Fruit fly (Drosophila melanogaster) whole organism, wandering third instar larva: ENCODE data around the gene Ldaf1.

Experiments
- Abd-B ChIP-seq: fragments of >200 bp; optimal IDR thresholded peaks from 2 replicates; lab custom pipeline; 2017; ENCODE audit warnings: missing biosample characterization, missing genetic modification characterization
- CG32264 ChIP-seq: fragments of 200-800 bp; sonication (Bioruptor generic); optimal IDR thresholded peaks from 2 replicates; lab custom pipeline; 2016; ENCODE audit warnings: missing biosample characterization, missing genetic modification characterization
- CG9705 ChIP-seq: fragments of 200-800 bp; sonication (Bioruptor generic); optimal IDR thresholded peaks from 2 replicates; lab custom pipeline; 2018; ENCODE audit warnings: missing biosample characterization, mild to moderate bottlenecking, missing genetic modification characterization
- CrebA ChIP-seq: fragments of 200-800 bp; sonication (Bioruptor generic); optimal IDR thresholded peaks from 2 replicates; lab custom pipeline; 2016; ENCODE audit warnings: missing biosample characterization, mild to moderate bottlenecking, missing genetic modification characterization, borderline replicate concordance
- Dfd ChIP-seq: fragments of >200 bp; optimal IDR thresholded peaks from 2 replicates; lab custom pipeline; 2017; ENCODE audit warnings: missing biosample characterization, missing genetic modification characterization
- Dif ChIP-seq: fragments of 200-275, 200-300 bp; sonication (Bioruptor generic); optimal IDR thresholded peaks from 2 replicates; lab custom pipeline; 2018; ENCODE audit warnings: missing biosample characterization, missing genetic modification characterization; ENCODE audit not compliant: partially characterized antibody
- HLH106 ChIP-seq: fragments of 200-800 bp; optimal IDR thresholded peaks from 3 replicates; lab custom pipeline; 2019; ENCODE audit warnings: missing biosample characterization, mild to moderate bottlenecking, missing genetic modification characterization, moderate library complexity
- Hnf4 ChIP-seq: fragments of 200-800 bp; sonication (Bioruptor generic); optimal IDR thresholded peaks from 2 replicates; lab custom pipeline; 2016; ENCODE audit warnings: missing biosample characterization, mild to moderate bottlenecking, missing genetic modification characterization
- Hr83 ChIP-seq: fragments of 200-300 bp; sonication (Bioruptor generic); optimal IDR thresholded peaks from 2 replicates; lab custom pipeline; 2016; ENCODE audit warnings: missing biosample characterization, mild to moderate bottlenecking, missing genetic modification characterization, moderate library complexity; ENCODE audit not compliant: poor library complexity, severe bottlenecking
- Jra ChIP-seq: sonication (Bioruptor generic); optimal IDR thresholded peaks from 2 replicates; lab custom pipeline; 2016; ENCODE audit warnings: missing biosample characterization, missing genetic modification characterization
- Mio ChIP-seq: sonication (Bioruptor generic); optimal IDR thresholded peaks from 2 replicates; lab custom pipeline; 2016; ENCODE audit warnings: missing biosample characterization, missing genetic modification characterization
- Myc ChIP-seq: fragments of >200 bp; optimal IDR thresholded peaks from 2 replicates; lab custom pipeline; 2017
- OdsH ChIP-seq: fragments of 200-800 bp; sonication (Bioruptor generic); optimal IDR thresholded peaks from 2 replicates; lab custom pipeline; 2016; ENCODE audit warnings: missing biosample characterization, mild to moderate bottlenecking, missing genetic modification characterization
- Rel ChIP-seq, 2 experiments: fragments of 200-800 bp; sonication (Bioruptor generic) in 1 of 2; optimal IDR thresholded peaks; 2 replicates in 1 of 2; 3 replicates in 1 of 2; lab custom pipeline; 2016 to 2019; ENCODE audit warnings: mild to moderate bottlenecking in 2 of 2, missing biosample characterization in 2 of 2, missing genetic modification characterization in 2 of 2, moderate library complexity in 1 of 2
- Sp1 ChIP-seq: fragments of 200-800 bp; sonication (Bioruptor generic); optimal IDR thresholded peaks from 3 replicates; lab custom pipeline; 2019; ENCODE audit warnings: missing biosample characterization, mild to moderate bottlenecking, missing genetic modification characterization, moderate library complexity
- br ChIP-seq: fragments of 200-800 bp; sonication (Bioruptor generic); optimal IDR thresholded peaks from 2 replicates; lab custom pipeline; 2016; ENCODE audit warnings: missing biosample characterization, missing genetic modification characterization
- brk ChIP-seq: fragments of 200-800 bp; sonication (Bioruptor generic); optimal IDR thresholded peaks from 2 replicates; lab custom pipeline; 2016; ENCODE audit warnings: missing biosample characterization, mild to moderate bottlenecking, missing genetic modification characterization
- dl ChIP-seq, 2 experiments: fragments of 175-275, 200-275 bp in 1 of 2; fragments of 200-275 bp in 1 of 2; sonication (Bioruptor generic); optimal IDR thresholded peaks; lab custom pipeline; 2018; ENCODE audit warnings: mild to moderate bottlenecking in 2 of 2, missing biosample characterization in 2 of 2, missing genetic modification characterization in 2 of 2, moderate library complexity in 2 of 2; ENCODE audit not compliant: partially characterized antibody in 2 of 2, insufficient read depth in 1 of 2
- dmrt93B ChIP-seq: fragments of 200-800 bp; sonication (Bioruptor generic); optimal IDR thresholded peaks from 2 replicates; lab custom pipeline; 2018; ENCODE audit warnings: missing biosample characterization, mild to moderate bottlenecking, missing genetic modification characterization
- dsf ChIP-seq: sonication (Bioruptor generic); optimal IDR thresholded peaks from 2 replicates; lab custom pipeline; 2016; ENCODE audit warnings: missing biosample characterization, missing genetic modification characterization, borderline replicate concordance
- ey ChIP-seq: fragments of 200-800 bp; sonication (Bioruptor generic); optimal IDR thresholded peaks from 2 replicates; lab custom pipeline; 2016; ENCODE audit warnings: missing biosample characterization, missing genetic modification characterization
- foxo ChIP-seq, 2 experiments: fragments of 200-800 bp; sonication (Bioruptor generic); optimal IDR thresholded peaks; 2 replicates in 1 of 2; 3 replicates in 1 of 2; lab custom pipeline; 2016 to 2017; ENCODE audit warnings: missing biosample characterization in 2 of 2, missing genetic modification characterization in 2 of 2
- fru ChIP-seq: fragments of 200-800 bp; sonication (Bioruptor generic); optimal IDR thresholded peaks from 3 replicates; lab custom pipeline; 2016; ENCODE audit warnings: missing biosample characterization, mild to moderate bottlenecking, missing genetic modification characterization
- h ChIP-seq: fragments of 200-800 bp; sonication (Bioruptor generic); optimal IDR thresholded peaks from 3 replicates; lab custom pipeline; 2016; ENCODE audit warnings: missing biosample characterization, mild to moderate bottlenecking, missing genetic modification characterization
- jim ChIP-seq: fragments of 175-275, 200-325 bp; sonication (Bioruptor generic); optimal IDR thresholded peaks from 2 replicates; lab custom pipeline; 2016; ENCODE audit warnings: missing biosample characterization, mild to moderate bottlenecking, missing genetic modification characterization
- pan ChIP-seq: fragments of >200 bp; optimal IDR thresholded peaks from 2 replicates; lab custom pipeline; 2017
- psq ChIP-seq: fragments of 200-800 bp; sonication (Bioruptor generic); optimal IDR thresholded peaks from 3 replicates; lab custom pipeline; 2017; ENCODE audit warnings: missing biosample characterization, mild to moderate bottlenecking, missing genetic modification characterization, moderate library complexity
- rgr ChIP-seq: fragments of 200-800 bp; sonication (Bioruptor generic); optimal IDR thresholded peaks from 3 replicates; lab custom pipeline; 2016; ENCODE audit warnings: missing biosample characterization, mild to moderate bottlenecking, missing genetic modification characterization
- sage ChIP-seq: fragments of 200-800 bp; sonication (Bioruptor generic); optimal IDR thresholded peaks from 2 replicates; lab custom pipeline; 2016; ENCODE audit warnings: missing biosample characterization, mild to moderate bottlenecking, missing genetic modification characterization
- sv ChIP-seq: fragments of 200-800 bp; sonication (Bioruptor generic); optimal IDR thresholded peaks from 3 replicates; lab custom pipeline; 2016; ENCODE audit warnings: missing biosample characterization, missing genetic modification characterization
- tai ChIP-seq: sonication (Bioruptor generic); optimal IDR thresholded peaks from 2 replicates; lab custom pipeline; 2016; ENCODE audit warnings: missing biosample characterization, missing genetic modification characterization
- woc ChIP-seq: sonication (Bioruptor generic); optimal IDR thresholded peaks from 2 replicates; lab custom pipeline; 2016; ENCODE audit warnings: missing biosample characterization, mild to moderate bottlenecking, missing genetic modification characterization

The Ldaf1 gene

DNA sequence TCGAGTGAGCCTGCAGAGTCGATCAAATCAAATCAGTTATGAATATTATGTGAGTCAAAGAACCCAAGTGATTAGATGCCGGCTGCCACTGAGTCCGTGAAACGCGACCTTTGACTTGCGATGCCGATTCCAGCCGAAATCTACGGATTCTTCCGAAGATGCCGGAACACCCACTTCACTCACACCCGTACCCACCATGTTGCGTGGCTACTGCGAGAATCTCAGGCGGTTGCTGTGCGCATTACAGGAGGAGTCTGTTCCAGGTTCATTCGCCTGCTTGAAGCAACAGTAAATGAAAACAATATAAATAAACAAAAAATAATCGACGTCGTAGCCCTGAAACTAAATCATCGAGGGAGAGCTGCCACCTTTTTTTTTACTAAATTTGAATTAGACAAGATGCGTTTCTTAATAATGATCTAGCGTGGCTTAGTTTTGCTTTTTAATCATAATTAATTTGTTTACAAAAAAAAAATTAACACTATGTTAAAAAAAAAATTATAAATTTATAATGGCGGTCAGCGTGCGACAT, at the start of gene Ldaf1:
Gene Ldaf1, minus strand, starts transcription at position 307 of the 532 bp plus-strand sequence.
- no peak for TF ChIP-seq CG32264 (GFP tag; lab: Kevin White, UChicago)
- peak; percentile 20 for TF ChIP-seq Sp1 (GFP tag; lab: Kevin White, UChicago)
- TF ChIP-seq Rel (GFP tag; optimal IDR thresholded peaks at IDR 0.05; lab: Kevin White, UChicago), result no peak
- peak; percentile 24 for TF ChIP-seq Rel (tag; optimal IDR thresholded peaks at IDR 0.05; lab: Kevin White, UChicago)

DNA sequence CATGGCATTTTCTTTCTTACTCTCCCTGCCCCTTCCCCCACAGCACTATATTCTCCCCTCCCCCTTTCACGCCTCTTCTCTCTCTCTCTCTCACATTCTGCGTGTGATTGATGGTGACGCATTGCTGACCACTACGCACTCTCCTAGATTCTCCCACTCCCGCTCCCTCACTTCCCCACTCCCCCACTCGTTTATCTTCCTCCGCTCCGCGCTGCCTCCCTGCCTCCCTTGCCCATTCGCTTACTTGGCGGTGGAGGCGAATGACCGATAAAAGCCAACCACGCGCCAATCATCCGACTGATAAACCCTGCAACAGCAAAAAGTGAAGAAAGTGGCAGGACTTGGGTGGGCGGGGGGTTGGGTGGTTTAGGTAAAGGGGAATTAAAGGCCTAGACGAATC, 48.6 kb upstream of the Ldaf1 start:
- TF ChIP-seq tai (GFP tag; lab: Kevin White, UChicago) (peak; percentile 58), h (GFP tag; lab: Kevin White, UChicago) (peak; percentile 84), woc (GFP tag; lab: Kevin White, UChicago) (no peak), HLH106 (tag; lab: Kevin White, UChicago) (peak; percentile 22), Rel (GFP tag; optimal IDR thresholded peaks at IDR 0.05; lab: Kevin White, UChicago) (no peak), Rel (tag; optimal IDR thresholded peaks at IDR 0.05; lab: Kevin White, UChicago) (peak; percentile 57), OdsH (GFP tag; lab: Kevin White, UChicago) (no peak), CG9705 (GFP tag; lab: Kevin White, UChicago) (no peak), Sp1 (GFP tag; lab: Kevin White, UChicago) (no peak), foxo (GFP tag; optimal IDR thresholded peaks at IDR 0.05; lab: Kevin White, UChicago) (peak in 1 of 2 experiments; percentile 0), ey (GFP tag; lab: Kevin White, UChicago) (no peak), rgr (GFP tag; lab: Kevin White, UChicago) (no peak), Jra (GFP tag; lab: Kevin White, UChicago) (no peak), psq (GFP tag; lab: Kevin White, UChicago) (no peak), CG32264 (GFP tag; lab: Kevin White, UChicago) (no peak), Dfd (no peak), pan (lab: Kevin White, UChicago) (no peak)

DNA sequence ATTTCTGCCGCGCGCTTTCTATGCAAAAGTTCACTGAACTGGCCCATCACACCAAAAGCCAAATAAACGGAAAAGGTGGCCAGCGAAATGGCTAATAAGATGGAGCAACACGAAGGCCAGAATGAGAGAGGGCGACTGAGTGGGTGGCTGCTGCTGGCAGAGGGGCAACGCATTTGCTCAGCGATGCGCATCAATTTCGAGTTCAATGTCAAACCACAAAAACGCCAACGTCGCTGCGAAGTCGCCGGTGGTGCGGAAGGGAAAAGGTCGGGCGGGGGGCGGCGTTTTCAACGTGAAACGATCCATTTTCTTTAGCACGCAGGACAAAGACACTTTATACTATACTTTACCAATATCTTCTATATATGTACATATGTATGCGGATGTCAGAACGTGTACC, 47.9 kb upstream of the Ldaf1 start:
- no peak for TF ChIP-seq Dif (GFP tag; lab: Kevin White, UChicago)
- TF ChIP-seq CG9705 (GFP tag; lab: Kevin White, UChicago), result no peak
- TF ChIP-seq ey (GFP tag; lab: Kevin White, UChicago), result no peak
- no peak for TF ChIP-seq fru (GFP tag; lab: Kevin White, UChicago)
- no peak for TF ChIP-seq Abd-B (GFP tag; lab: Kevin White, UChicago)
- no peak for TF ChIP-seq HLH106 (tag; lab: Kevin White, UChicago)
- TF ChIP-seq Jra (GFP tag; lab: Kevin White, UChicago), result no peak
- TF ChIP-seq psq (GFP tag; lab: Kevin White, UChicago), result no peak
- no peak for TF ChIP-seq dsf (GFP tag; lab: Kevin White, UChicago)

DNA sequence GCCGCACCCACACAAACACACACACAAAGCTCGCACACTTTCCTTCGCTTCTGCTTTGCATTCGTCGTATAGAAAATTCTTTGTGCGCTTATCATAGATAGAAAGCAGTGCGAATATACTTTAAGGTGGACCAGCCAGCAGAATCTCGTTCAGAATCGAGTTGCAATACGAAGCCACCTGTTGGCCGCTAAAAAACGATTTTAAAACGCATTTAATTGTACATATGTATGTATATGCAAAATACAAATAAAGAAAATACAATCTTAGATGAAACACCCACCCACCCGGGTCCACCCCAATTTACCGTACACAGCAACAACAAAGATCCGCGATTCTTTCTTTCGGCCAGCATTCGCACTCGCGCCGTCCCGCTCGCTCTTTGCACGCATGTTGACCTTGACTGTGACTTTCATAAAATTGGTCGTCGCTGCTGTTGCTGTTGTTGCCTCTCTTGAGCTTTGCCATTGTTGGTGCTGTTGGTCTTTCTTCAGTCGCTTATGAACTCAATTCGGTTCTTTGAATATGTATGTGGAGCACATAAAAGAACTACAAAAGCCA, 46.9 kb upstream of the Ldaf1 start:
- peak; percentile 91 for TF ChIP-seq OdsH (GFP tag; lab: Kevin White, UChicago)
- TF ChIP-seq Mio (GFP tag; lab: Kevin White, UChicago), result peak; percentile 71
- peak; percentile 93 for TF ChIP-seq rgr (GFP tag; lab: Kevin White, UChicago)
- TF ChIP-seq dsf (GFP tag; lab: Kevin White, UChicago), result no peak
- peak; percentile 91 for TF ChIP-seq dmrt93B (GFP tag; lab: Kevin White, UChicago)
- TF ChIP-seq Myc (lab: Kevin White, UChicago), result no peak
- TF ChIP-seq woc (GFP tag; lab: Kevin White, UChicago), result peak; percentile 42
- TF ChIP-seq fru (GFP tag; lab: Kevin White, UChicago), result peak; percentile 91
- peak; percentile 87 for TF ChIP-seq ey (GFP tag; lab: Kevin White, UChicago)
- TF ChIP-seq pan (lab: Kevin White, UChicago), result no peak
- peak; percentile 61 for TF ChIP-seq CG9705 (GFP tag; lab: Kevin White, UChicago)
- no peak for TF ChIP-seq dl (GFP tag; optimal IDR thresholded peaks at IDR 0.05; lab: Kevin White, UChicago; ENCODE audit: insufficient read depth in 1 of 2, partially characterized antibody in 2 of 2)
- peak; percentile 92 for TF ChIP-seq Sp1 (GFP tag; lab: Kevin White, UChicago)
- TF ChIP-seq jim (GFP tag; lab: Kevin White, UChicago), result no peak
- peak in 1 of 2 experiments; percentile 93 for TF ChIP-seq foxo (GFP tag; optimal IDR thresholded peaks at IDR 0.05; lab: Kevin White, UChicago)
- TF ChIP-seq sv (GFP tag; lab: Kevin White, UChicago), result no peak
- peak; percentile 70 for TF ChIP-seq CG32264 (GFP tag; lab: Kevin White, UChicago)
- TF ChIP-seq HLH106 (tag; lab: Kevin White, UChicago), result peak; percentile 92
- TF ChIP-seq Abd-B (GFP tag; lab: Kevin White, UChicago), result no peak
- peak; percentile 78 for TF ChIP-seq Hnf4 (GFP tag; lab: Kevin White, UChicago)
- peak; percentile 88 for TF ChIP-seq psq (GFP tag; lab: Kevin White, UChicago)
- TF ChIP-seq Rel (GFP tag; optimal IDR thresholded peaks at IDR 0.05; lab: Kevin White, UChicago), result no peak
- TF ChIP-seq Rel (tag; optimal IDR thresholded peaks at IDR 0.05; lab: Kevin White, UChicago), result peak; percentile 72
- peak; percentile 29 for TF ChIP-seq CrebA (GFP tag; lab: Kevin White, UChicago)
- TF ChIP-seq Hr83 (GFP tag; lab: Kevin White, UChicago), result no peak
- peak; percentile 37 for TF ChIP-seq sage (GFP tag; lab: Kevin White, UChicago)
- TF ChIP-seq h (GFP tag; lab: Kevin White, UChicago), result peak; percentile 91
- peak; percentile 88 for TF ChIP-seq br (GFP tag; lab: Kevin White, UChicago)
- peak; percentile 2 for TF ChIP-seq brk
